Fruit fly (Drosophila melanogaster) ovary, adult (tissue): ENCODE results near the gene Cpr72Eb.
A peak's percentile ranks its signal among the peaks of the same experiment; 100 is the strongest.

Source experiments
- CG17801 ChIP-seq: fragments of 200-800 bp; optimal IDR thresholded peaks from 2 replicates; lab custom pipeline; 2019; ENCODE audit warnings: missing biosample characterization, mild to moderate bottlenecking, missing genetic modification characterization, moderate library complexity; ENCODE audit not compliant: partially characterized antibody

Cpr72Eb gene

DNA sequence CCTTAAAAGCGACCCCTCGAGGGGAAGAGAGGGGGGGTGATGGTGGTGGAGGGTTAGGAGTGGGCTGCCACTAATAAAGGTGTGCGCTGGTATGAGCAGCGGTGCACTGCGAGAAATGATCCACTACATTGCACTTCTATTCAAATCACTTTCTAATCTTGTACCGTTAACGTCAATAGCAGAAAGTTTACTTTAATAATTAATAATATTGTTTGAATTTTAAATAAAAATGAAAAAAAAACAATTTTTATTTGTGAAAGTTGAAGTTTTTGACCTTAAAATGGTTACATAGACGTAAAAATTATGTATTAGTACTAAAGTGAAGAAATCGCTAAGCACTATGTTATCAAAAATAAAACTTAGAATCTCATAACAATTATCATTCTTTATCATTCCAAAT is 28.2 kb downstream of the Cpr72Eb start:
- TF ChIP-seq CG17801 (GFP tag; lab: Kevin White, UChicago), result no peak

DNA sequence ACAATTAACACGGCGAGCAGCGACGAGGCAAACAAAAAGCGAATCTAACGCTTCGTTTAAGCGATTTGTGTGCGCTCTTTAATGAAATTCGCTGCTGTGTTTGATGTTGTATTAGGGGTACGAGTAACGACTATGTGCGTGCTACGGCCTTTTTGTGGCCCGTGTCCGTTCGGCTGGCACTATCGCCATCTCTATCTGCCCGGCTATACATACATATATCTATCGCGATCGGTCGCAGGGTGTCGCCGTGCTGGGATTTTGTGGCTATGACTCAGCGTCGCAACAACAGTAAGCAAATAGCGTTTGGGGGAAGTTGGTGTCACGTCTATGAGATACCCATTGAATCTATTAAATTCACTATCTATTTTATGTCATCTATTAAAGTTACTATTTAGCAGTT is 29.0 kb downstream of the Cpr72Eb start:
- no peak for TF ChIP-seq CG17801 (GFP tag; lab: Kevin White, UChicago)

- TF ChIP-seq CG17801 (GFP tag; lab: Kevin White, UChicago), result no peak
These were observed 29.8 kb downstream of the Cpr72Eb start, which contains the start of gene Gagr for dm6 chr3L:16394506-16394905. Gene Gagr, plus strand, starts transcription at chr3L:16394586.

- no peak for TF ChIP-seq CG17801 (GFP tag; lab: Kevin White, UChicago)
These were observed 35.5 kb downstream of the Cpr72Eb start, which contains the start of gene CG44836 for dm6 chr3L:16400175-16400574. Gene CG44836, minus strand, starts transcription at chr3L:16400275.

DNA sequence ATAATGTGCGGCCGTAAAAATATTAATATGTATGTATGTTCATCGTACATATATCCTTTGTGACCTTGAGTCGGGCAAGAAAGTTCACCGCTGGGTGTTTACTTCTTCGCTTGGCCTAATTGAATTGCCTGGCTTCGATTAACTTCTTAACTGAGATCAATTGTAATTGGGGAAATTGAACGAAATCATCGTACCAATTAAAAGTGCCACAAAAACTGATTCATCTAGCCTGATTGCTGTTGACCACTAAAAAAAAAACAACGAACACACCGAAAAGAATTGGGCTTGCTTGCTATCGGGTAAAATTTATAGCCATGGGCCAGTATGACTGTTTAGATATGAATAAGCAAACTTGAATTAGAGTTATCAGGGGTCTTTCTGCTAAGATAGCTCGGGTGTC is 37.6 kb downstream of the Cpr72Eb start:
- no peak for TF ChIP-seq CG17801 (GFP tag; lab: Kevin White, UChicago)

DNA sequence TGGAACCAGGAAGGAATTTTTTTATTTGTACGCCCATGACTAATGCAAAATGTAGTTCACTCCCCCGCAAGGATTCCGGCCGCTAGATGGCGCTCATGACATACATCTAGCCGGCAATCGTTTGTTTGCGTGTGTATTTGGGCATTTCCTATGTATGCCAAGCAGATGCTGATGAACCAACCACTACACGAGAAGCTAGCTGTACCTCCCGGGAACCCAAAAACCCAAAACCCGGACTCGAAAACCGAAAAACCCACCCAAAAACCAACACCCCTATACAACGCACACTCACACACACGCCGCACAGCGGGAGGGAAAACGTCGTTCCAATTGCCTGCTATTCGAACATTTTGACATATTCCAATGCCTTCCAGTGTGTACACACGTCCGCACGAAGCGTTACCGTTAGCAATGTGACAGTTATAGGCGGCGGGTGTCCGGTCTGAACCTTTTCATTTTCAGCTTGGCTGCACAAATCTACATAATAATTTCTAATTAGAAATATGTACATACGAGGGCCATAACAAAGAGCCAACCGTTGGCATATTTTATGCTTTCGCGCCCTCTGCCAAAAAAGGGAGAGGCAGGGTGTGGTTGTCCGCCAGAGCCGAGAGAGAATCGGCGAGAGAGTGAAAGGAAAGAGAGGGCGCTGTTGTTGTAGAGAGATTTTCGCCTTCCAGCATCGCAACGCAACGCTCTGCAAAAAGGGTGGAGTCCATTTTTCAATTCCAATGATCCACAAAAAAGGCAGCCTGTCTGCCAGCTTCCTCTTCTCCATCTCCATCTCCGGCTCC is 43.3 kb downstream of the Cpr72Eb start:
- no peak for TF ChIP-seq CG17801 (GFP tag; lab: Kevin White, UChicago)

DNA sequence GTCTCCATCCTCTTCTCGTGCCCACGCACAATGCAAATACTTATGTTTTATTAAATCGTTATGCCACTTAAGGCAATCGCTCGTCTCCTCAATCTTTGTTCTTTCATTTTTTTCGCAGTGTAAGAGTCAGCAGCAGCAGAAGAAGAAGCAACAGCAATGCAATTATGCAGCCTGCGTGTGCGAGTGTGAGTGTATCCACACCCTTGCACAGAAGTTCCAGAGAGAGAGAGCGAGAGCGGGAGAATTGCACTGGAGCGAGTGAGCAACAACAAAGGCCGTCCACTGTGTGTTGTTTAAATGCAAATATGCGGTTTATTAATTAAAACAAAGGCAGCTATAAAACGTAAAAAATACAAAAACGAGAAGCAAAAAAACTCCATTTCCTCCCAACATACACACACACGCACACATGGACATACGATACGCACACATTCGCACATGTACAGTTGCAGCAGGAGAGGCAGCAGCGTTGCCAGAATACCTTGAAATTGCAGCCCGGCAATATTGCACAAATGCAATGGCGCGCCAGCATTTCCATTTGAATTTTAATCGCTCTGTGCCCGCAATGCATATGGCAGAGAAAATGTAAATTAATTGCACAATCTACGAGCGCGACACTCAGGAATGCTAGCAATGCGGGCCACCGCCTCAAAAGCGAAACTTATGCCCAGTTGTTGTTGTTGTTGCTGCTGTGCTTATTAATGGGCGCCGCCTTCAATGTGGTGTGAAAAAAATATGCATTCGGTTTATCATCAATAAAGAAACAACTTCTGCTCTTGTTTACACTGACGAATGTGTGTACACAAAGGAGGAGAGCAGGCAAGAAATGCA is 44.1 kb downstream of the Cpr72Eb start:
- TF ChIP-seq CG17801 (GFP tag; lab: Kevin White, UChicago), result no peak

DNA sequence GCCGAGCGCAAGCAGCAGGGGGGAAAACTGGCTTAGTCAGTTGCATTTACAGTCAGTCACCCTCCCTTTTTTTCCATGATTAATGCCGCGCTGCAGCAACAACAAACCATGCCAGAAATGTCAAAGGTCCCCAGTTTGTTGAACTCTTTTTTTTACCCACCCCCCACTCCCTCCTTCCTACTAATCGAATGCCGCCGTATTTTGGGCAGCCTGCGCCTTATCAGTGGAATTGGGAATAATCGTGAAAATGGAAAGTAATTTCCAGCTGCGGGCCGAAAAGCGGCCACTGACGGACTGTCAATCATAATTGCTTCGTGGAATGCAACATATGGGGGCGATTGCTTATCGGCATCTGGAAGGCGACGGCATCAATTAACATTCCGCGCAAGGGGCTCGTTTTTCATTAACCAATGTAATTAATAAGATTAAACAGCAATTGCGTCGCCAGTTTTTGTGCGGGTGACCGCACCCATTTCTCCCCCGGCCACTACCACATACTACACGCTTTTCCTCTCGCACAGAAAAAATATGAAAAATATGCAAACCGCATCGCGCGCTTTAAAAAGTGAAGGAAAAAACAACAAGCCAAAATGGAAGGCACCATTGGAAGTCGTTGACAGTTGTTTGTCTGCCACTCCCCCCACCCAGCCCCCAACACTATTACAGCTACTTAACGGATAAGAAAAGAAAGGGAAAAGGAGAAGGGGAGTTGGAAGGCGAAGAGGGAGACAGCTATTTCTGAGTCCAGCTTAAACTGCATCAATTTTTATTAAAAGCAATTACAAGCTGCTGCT is 44.9 kb downstream of the Cpr72Eb start:
- no peak for TF ChIP-seq CG17801 (GFP tag; lab: Kevin White, UChicago)

DNA sequence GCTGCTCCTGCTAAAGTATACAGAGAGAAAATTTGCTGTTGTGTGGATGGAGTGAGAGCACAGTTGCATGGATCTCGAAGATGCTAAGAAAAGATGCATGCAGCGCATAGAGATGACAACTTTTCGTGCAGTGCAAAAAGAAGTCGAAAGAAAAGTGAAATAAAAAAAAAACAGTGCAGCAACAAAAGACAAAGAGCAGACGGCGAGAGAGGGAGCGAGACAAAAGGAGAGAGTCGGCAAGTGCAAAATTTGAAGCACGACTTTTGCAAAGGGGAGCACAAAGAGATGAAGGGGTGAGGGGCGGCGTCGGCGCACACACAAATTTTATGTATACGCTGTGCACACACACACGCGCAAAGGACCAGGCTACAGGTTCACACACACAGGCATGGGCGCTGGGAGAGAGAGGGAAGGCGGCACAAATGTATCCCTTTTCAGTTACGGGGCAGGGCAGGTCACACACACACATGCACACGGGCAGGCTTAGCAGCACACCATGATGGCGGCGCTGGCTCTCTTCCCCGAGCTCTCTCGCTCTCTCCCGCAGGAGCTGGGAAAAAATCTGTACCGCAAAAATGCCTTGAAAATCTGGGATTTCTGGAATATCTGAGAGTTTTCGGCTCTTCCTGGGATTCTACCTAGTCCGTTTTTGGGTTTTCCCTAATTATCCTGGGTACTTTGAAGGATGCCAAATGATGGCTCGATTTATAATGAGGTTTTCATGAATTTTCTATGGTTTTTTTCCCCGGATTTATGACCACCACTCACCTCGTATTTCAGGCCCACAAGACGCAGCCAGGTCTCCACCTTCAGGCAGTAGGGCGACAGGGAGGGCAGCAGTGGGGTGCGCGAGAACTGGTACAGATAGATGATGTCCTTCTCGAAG is 45.8 kb downstream of the Cpr72Eb start:
- no peak for TF ChIP-seq CG17801 (GFP tag; lab: Kevin White, UChicago)

dm6 chr3L:16411566-16411965 is 46.9 kb downstream of the Cpr72Eb start, which contains the start of gene fax:
Gene fax, minus strand, starts transcription at chr3L:16411828.
- TF ChIP-seq CG17801 (GFP tag; lab: Kevin White, UChicago), result peak; percentile 29

- TF ChIP-seq CG17801 (GFP tag; lab: Kevin White, UChicago), result peak; percentile 47
These were observed 47.8 kb downstream of the Cpr72Eb start, which contains the start of gene Serinc for dm6 chr3L:16412394-16412950. Gene Serinc, plus strand, starts transcription at chr3L:16412722.
